Worm (Caenorhabditis elegans): Measurements from ENCODE around the gene cpf-2.

ce11 chrIII:13254178-13254725 lies 14.4 kb downstream of the cpf-2 start, which contains the start of gene F56A8.9:
- TF ChIP-seq F22D6.2 (tag; optimal IDR thresholded peaks at IDR 0.05) (no peak), sea-2 (GFP tag; IDR thresholded peaks at IDR 0.05) (no peak), lin-35 (GFP tag; optimal IDR thresholded peaks at IDR 0.05) (no peak)

All from whole organism, young adult.